Fruit fly (Drosophila melanogaster): ENCODE results near the gene CG3630.

- TF ChIP-seq CG8478 (optimal IDR thresholded peaks at IDR 0.05) = no peak
- no peak for TF ChIP-seq CTCF (optimal IDR thresholded peaks at IDR 0.05)
Measured at dm6 chrX:2135868-2136787, 25.9 kb upstream of the CG3630 start.
